Fruit fly (Drosophila melanogaster) whole organism, embryonic: Measurements from ENCODE around the gene Cyt-c1L.

Source experiments
- Awh ChIP-seq: fragments of 200-800 bp; sonication (Bioruptor generic); IDR thresholded peaks from 2 replicates; pipeline ENCODE4, ENCODE4 v1.3.6; 2022; ENCODE audit warnings: missing biosample characterization, missing genetic modification characterization
- BtbVII ChIP-seq: fragments of 200-800 bp; sonication (Bioruptor generic); optimal IDR thresholded peaks from 3 replicates; lab custom pipeline; 2017; ENCODE audit warnings: missing biosample characterization, mild to moderate bottlenecking, missing genetic modification characterization
- CG10654 ChIP-seq: fragments of 200-800 bp; sonication (Bioruptor generic); optimal IDR thresholded peaks from 2 replicates; lab custom pipeline; 2016; ENCODE audit warnings: missing biosample characterization, missing genetic modification characterization
- CG11398 ChIP-seq: fragments of 200-800 bp; sonication (Bioruptor generic); optimal IDR thresholded peaks from 2 replicates; lab custom pipeline; 2016; ENCODE audit warnings: missing biosample characterization, missing genetic modification characterization
- CG12744 ChIP-seq: fragments of 200-800 bp; sonication (Bioruptor generic); optimal IDR thresholded peaks from 2 replicates; lab custom pipeline; 2016; ENCODE audit warnings: missing biosample characterization, missing genetic modification characterization
- CG12769 ChIP-seq: fragments of 200-800 bp; sonication (Bioruptor generic); optimal IDR thresholded peaks from 2 replicates; lab custom pipeline; 2019; ENCODE audit warnings: missing biosample characterization, mild to moderate bottlenecking, missing genetic modification characterization, moderate library complexity
- CG14441 ChIP-seq: fragments of 200-800 bp; sonication (Bioruptor generic); IDR thresholded peaks from 2 replicates; pipeline ENCODE4 v1.3.6; 2022; ENCODE audit warnings: missing biosample characterization, missing genetic modification characterization
- CG14667 ChIP-seq: fragments of 200-800 bp; sonication (Bioruptor generic); IDR thresholded peaks from 2 replicates; pipeline ENCODE4 v1.3.6; 2022; ENCODE audit warnings: missing biosample characterization, missing genetic modification characterization
- CG15601 ChIP-seq: fragments of 200-800 bp; sonication (Bioruptor generic); optimal IDR thresholded peaks from 3 replicates; lab custom pipeline; 2019; ENCODE audit warnings: missing biosample characterization, mild to moderate bottlenecking, missing genetic modification characterization, moderate library complexity
- CG16779 ChIP-seq: fragments of 200-800 bp; sonication (Bioruptor generic); IDR thresholded peaks from 2 replicates; pipeline ENCODE4 v1.3.6; 2022; ENCODE audit warnings: missing biosample characterization, missing genetic modification characterization
- CG17359 ChIP-seq: fragments of 200-800 bp; sonication (Bioruptor generic); optimal IDR thresholded peaks from 3 replicates; lab custom pipeline; 2018; ENCODE audit warnings: missing biosample characterization, mild to moderate bottlenecking, missing genetic modification characterization, moderate library complexity
- CG17361 ChIP-seq: fragments of 200-800 bp; sonication (Bioruptor generic); IDR thresholded peaks from 3 replicates; pipeline ENCODE4 v1.3.6; 2022; ENCODE audit warnings: missing biosample characterization, missing genetic modification characterization
- CG32772 ChIP-seq: fragments of 200-800 bp; sonication (Bioruptor generic); IDR thresholded peaks from 2 replicates; pipeline ENCODE4 v1.3.6; 2022; ENCODE audit warnings: missing biosample characterization, missing genetic modification characterization
- CG4360 ChIP-seq: fragments of 200-800 bp; sonication (Bioruptor generic); IDR thresholded peaks from 2 replicates; pipeline ENCODE4 v1.3.6; 2022; ENCODE audit warnings: missing biosample characterization, missing genetic modification characterization
- CG8388 ChIP-seq: fragments of 200-800 bp; sonication (Bioruptor generic); optimal IDR thresholded peaks from 2 replicates; lab custom pipeline; 2019; ENCODE audit warnings: missing biosample characterization, mild to moderate bottlenecking, missing genetic modification characterization, moderate library complexity
- CG9727 ChIP-seq: fragments of 200-800 bp; sonication (Bioruptor generic); optimal IDR thresholded peaks from 3 replicates; lab custom pipeline; 2017; ENCODE audit warnings: missing biosample characterization, mild to moderate bottlenecking, missing genetic modification characterization
- CG9876 ChIP-seq: fragments of 200-800 bp; sonication (Bioruptor generic); optimal IDR thresholded peaks from 2 replicates; lab custom pipeline; 2016; ENCODE audit warnings: missing biosample characterization, missing genetic modification characterization
- CkIIα-i1 ChIP-seq: fragments of 200-800 bp; sonication (Bioruptor generic); IDR thresholded peaks from 2 replicates; pipeline ENCODE4 v1.3.6; 2022; ENCODE audit warnings: missing biosample characterization, missing genetic modification characterization
- D ChIP-seq, 2 experiments: fragments of 200-800 bp in 1 of 2; fragments of >200 bp in 1 of 2; sonication (Bioruptor generic) in 1 of 2; optimal IDR thresholded peaks; 2 replicates in 1 of 2; 3 replicates in 1 of 2; lab custom pipeline; 2017; ENCODE audit warnings: mild to moderate bottlenecking in 1 of 2, missing biosample characterization in 1 of 2, missing genetic modification characterization in 1 of 2, missing genetic modification reagents in 1 of 2
- Dll ChIP-seq: fragments of 200-800 bp; sonication (Bioruptor generic); IDR thresholded peaks from 4 replicates; pipeline ENCODE4 v1.3.6; 2022; ENCODE audit warnings: missing biosample characterization, missing genetic modification characterization; ENCODE audit not compliant: partially characterized antibody
- Doc2 ChIP-seq: fragments of 200-800 bp; sonication (Bioruptor generic); IDR thresholded peaks from 2 replicates; pipeline ENCODE4 v1.3.6; 2022; ENCODE audit warnings: missing biosample characterization, missing genetic modification characterization
- Doc3 ChIP-seq: fragments of 200-800 bp; sonication (Bioruptor generic); IDR thresholded peaks from 3 replicates; pipeline ENCODE4 v1.3.6; 2022; ENCODE audit warnings: missing biosample characterization, missing genetic modification characterization; ENCODE audit not compliant: partially characterized antibody
- Elba2 ChIP-seq: fragments of 200-800 bp; sonication (Bioruptor generic); optimal IDR thresholded peaks from 3 replicates; lab custom pipeline; 2016; ENCODE audit warnings: missing biosample characterization, missing genetic modification characterization
- Fer1 ChIP-seq: fragments of 200-800 bp; sonication (Bioruptor generic); optimal IDR thresholded peaks from 2 replicates; lab custom pipeline; 2017; ENCODE audit warnings: missing biosample characterization, mild to moderate bottlenecking, missing genetic modification characterization
- Gug ChIP-seq: fragments of 200-800 bp; sonication (Bioruptor generic); IDR thresholded peaks from 4 replicates; pipeline ENCODE4 v1.3.6; 2022; ENCODE audit warnings: missing biosample characterization, missing genetic modification characterization
- MESR4 ChIP-seq: fragments of 200-800 bp; sonication (Bioruptor generic); optimal IDR thresholded peaks from 2 replicates; lab custom pipeline; 2018; ENCODE audit warnings: missing biosample characterization, mild to moderate bottlenecking, missing genetic modification characterization, moderate library complexity
- Myb ChIP-seq: fragments of 200-800 bp; sonication (Bioruptor generic); optimal IDR thresholded peaks from 2 replicates; lab custom pipeline; 2016; ENCODE audit warnings: missing biosample characterization, missing genetic modification characterization
- NFAT ChIP-seq: fragments of 200-800 bp; sonication (Bioruptor generic); IDR thresholded peaks from 2 replicates; pipeline ENCODE4 v1.3.6; 2022; ENCODE audit warnings: missing biosample characterization, missing genetic modification characterization
- Neu2 ChIP-seq: fragments of 200-800 bp; sonication (Bioruptor generic); optimal IDR thresholded peaks from 3 replicates; lab custom pipeline; 2016; ENCODE audit warnings: missing biosample characterization, missing genetic modification characterization, borderline replicate concordance
- Sox102F ChIP-seq: fragments of 200-800 bp; sonication (Bioruptor generic); optimal IDR thresholded peaks from 2 replicates; lab custom pipeline; 2018; ENCODE audit warnings: missing biosample characterization, mild to moderate bottlenecking, missing genetic modification characterization, moderate library complexity
- Xrp1 ChIP-seq: fragments of 200-800 bp; sonication (Bioruptor generic); IDR thresholded peaks from 2 replicates; pipeline ENCODE4 v1.3.6; 2022; ENCODE audit warnings: missing biosample characterization, missing genetic modification characterization
- amos ChIP-seq: fragments of 200-800 bp; sonication (Bioruptor generic); IDR thresholded peaks from 2 replicates; pipeline ENCODE4 v1.3.6; 2022; ENCODE audit warnings: missing biosample characterization, missing genetic modification characterization; ENCODE audit not compliant: partially characterized antibody
- ash1 ChIP-seq: fragments of 200-800 bp; sonication (Bioruptor generic); optimal IDR thresholded peaks from 2 replicates; lab custom pipeline; 2018; ENCODE audit warnings: missing biosample characterization, mild to moderate bottlenecking, missing genetic modification characterization
- bbx ChIP-seq: fragments of 200-800 bp; sonication (Bioruptor generic); IDR thresholded peaks from 2 replicates; pipeline ENCODE4 v1.3.6; 2022; ENCODE audit warnings: missing biosample characterization, missing genetic modification characterization; ENCODE audit not compliant: partially characterized antibody
- bcd ChIP-seq: fragments of 200-800 bp; sonication (Bioruptor generic); optimal IDR thresholded peaks from 2 replicates; lab custom pipeline; 2017; ENCODE audit warnings: missing biosample characterization, mild to moderate bottlenecking, missing genetic modification characterization
- br ChIP-seq: fragments of >200 bp; optimal IDR thresholded peaks from 2 replicates; lab custom pipeline; 2017
- cad ChIP-seq: fragments of >200 bp; optimal IDR thresholded peaks from 2 replicates; lab custom pipeline; 2017; ENCODE audit warnings: missing biosample characterization, missing genetic modification characterization
- da ChIP-seq: fragments of 200-800 bp; sonication (Bioruptor generic); optimal IDR thresholded peaks from 2 replicates; lab custom pipeline; 2016; ENCODE audit warnings: missing biosample characterization, missing genetic modification characterization
- dpn ChIP-seq, 2 experiments: fragments of 200-800 bp; sonication (Bioruptor generic); optimal IDR thresholded peaks; 3 replicates each; lab custom pipeline; 2016; ENCODE audit warnings: missing biosample characterization in 2 of 2, missing genetic modification characterization in 2 of 2
- esg ChIP-seq: fragments of 200-800 bp; sonication (Bioruptor generic); conservative IDR thresholded peaks from 2 replicates; pipeline ENCODE4 v1.3.6; 2022; ENCODE audit warnings: missing biosample characterization, missing genetic modification characterization
- fd3F ChIP-seq: fragments of 200-800 bp; sonication (Bioruptor generic); optimal IDR thresholded peaks from 2 replicates; lab custom pipeline; 2018; ENCODE audit warnings: missing biosample characterization, mild to moderate bottlenecking, missing genetic modification characterization, moderate library complexity
- gcm ChIP-seq: fragments of 200-800 bp; sonication (Bioruptor generic); optimal IDR thresholded peaks from 2 replicates; lab custom pipeline; 2019; ENCODE audit warnings: missing biosample characterization, mild to moderate bottlenecking, missing genetic modification characterization, moderate library complexity
- gsb ChIP-seq: fragments of 200-800 bp; sonication (Bioruptor generic); IDR thresholded peaks from 2 replicates; pipeline ENCODE4 v1.3.6; 2022; ENCODE audit warnings: missing biosample characterization, missing genetic modification characterization
- ind ChIP-seq: fragments of 200-800 bp; sonication (Bioruptor generic); optimal IDR thresholded peaks from 3 replicates; lab custom pipeline; 2016; ENCODE audit warnings: missing biosample characterization, missing genetic modification characterization
- klu ChIP-seq: fragments of 200-800 bp; sonication (Bioruptor generic); IDR thresholded peaks from 2 replicates; pipeline ENCODE4 v1.3.6; 2022; ENCODE audit warnings: missing biosample characterization, missing genetic modification characterization
- knrl ChIP-seq: fragments of 200-800 bp; sonication (Bioruptor generic); IDR thresholded peaks from 3 replicates; pipeline ENCODE4 v1.3.6; 2022; ENCODE audit warnings: missing biosample characterization, missing genetic modification characterization; ENCODE audit not compliant: partially characterized antibody
- lilli ChIP-seq: fragments of 200-800 bp; sonication (Bioruptor generic); optimal IDR thresholded peaks from 3 replicates; lab custom pipeline; 2016; ENCODE audit warnings: missing biosample characterization, missing genetic modification characterization
- stc ChIP-seq: fragments of 200-800 bp; sonication (Bioruptor generic); IDR thresholded peaks from 2 replicates; pipeline ENCODE4 v1.3.6; 2022; ENCODE audit warnings: missing biosample characterization, missing genetic modification characterization
- tin ChIP-seq: fragments of 200-800 bp; sonication (Bioruptor generic); optimal IDR thresholded peaks from 3 replicates; lab custom pipeline; 2016; ENCODE audit warnings: missing biosample characterization, missing genetic modification characterization
- vvl ChIP-seq: fragments of 200-800 bp; sonication (Bioruptor generic); IDR thresholded peaks from 2 replicates; pipeline ENCODE4 v1.3.6; 2022; ENCODE audit warnings: missing biosample characterization, missing genetic modification characterization

The Cyt-c1L gene

DNA sequence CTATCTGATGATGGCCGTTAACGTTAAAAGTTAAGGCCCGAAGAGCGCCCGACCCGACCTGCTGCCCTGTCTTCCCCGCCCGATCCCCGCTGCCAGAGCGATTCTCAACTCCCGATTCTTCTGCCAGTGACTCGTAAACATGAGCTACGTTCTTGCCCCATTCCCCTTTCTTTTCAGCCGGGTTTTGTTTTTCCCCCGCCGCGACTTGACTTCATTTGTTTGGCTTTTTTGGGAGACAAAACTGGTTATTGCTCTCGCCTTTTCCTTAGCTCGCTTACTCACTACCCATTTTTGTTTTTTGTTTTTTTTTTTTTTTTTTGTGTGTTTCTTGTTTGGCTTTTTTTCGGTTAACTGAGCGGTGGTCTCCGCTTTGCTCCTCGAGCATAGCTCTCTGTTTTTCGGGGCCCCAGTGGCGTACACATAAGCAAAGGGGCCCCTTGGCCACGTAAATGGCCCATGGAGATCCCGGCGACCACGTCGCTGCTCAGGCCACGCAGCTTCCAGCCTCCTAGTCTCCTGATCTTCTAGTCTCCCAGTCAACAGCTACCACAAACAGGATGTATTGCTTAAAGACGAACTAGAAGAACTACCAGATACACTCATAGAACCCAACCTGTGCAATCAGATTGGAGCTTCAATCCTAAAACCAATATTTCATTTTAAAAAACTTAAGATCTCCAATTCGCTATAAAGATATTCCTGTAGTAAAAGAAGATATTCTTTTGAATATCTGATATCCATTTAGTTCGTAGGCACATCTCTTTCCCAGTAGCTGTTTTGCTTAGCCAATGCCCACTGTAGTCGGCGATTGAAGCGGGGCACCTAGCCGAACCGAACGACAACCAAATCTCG is 6.8 kb upstream of the Cyt-c1L start (continued):
- TF ChIP-seq BtbVII (GFP tag; lab: Kevin White, UChicago) (no peak), NFAT (GFP tag; lab: Robert Waterston, UW) (no peak), D (optimal IDR thresholded peaks at IDR 0.05; lab: Kevin White, UChicago) (no peak), D (GFP tag; optimal IDR thresholded peaks at IDR 0.05; lab: Kevin White, UChicago) (no peak), lilli (GFP tag; lab: Kevin White, UChicago) (no peak), CG32772 (GFP tag; lab: Robert Waterston, UW) (peak; percentile 60), fd3F (GFP tag; lab: Kevin White, UChicago) (no peak), Myb (GFP tag; lab: Kevin White, UChicago) (no peak), gsb (GFP tag; lab: Robert Waterston, UW) (no peak), Gug (no peak), knrl (no peak), Dll (GFP tag; lab: Robert Waterston, UW) (no peak), cad (GFP tag; lab: Kevin White, UChicago) (no peak), Doc3 (GFP tag; lab: Robert Waterston, UW) (no peak), amos (no peak), CG16779 (GFP tag; lab: Robert Waterston, UW) (no peak), gcm (no peak), Sox102F (GFP tag; lab: Kevin White, UChicago) (no peak), CG14441 (GFP tag; lab: Robert Waterston, UW) (no peak), Neu2 (no peak), CG4360 (GFP tag; lab: Robert Waterston, UW) (no peak), CG17359 (tag; lab: Kevin White, UChicago) (peak; percentile 21), dpn (GFP tag; optimal IDR thresholded peaks at IDR 0.05; lab: Kevin White, UChicago) (no peak), CG14667 (GFP tag; lab: Robert Waterston, UW) (no peak), CG8388 (GFP tag; lab: Kevin White, UChicago) (peak; percentile 6), klu (GFP tag; lab: Robert Waterston, UW) (no peak), CG15601 (tag; lab: Kevin White, UChicago) (peak; percentile 4), CG12769 (peak; percentile 93), da (GFP tag; lab: Kevin White, UChicago) (no peak), CG10654 (GFP tag; lab: Kevin White, UChicago) (no peak), ash1 (no peak), CG9727 (GFP tag; lab: Kevin White, UChicago) (no peak), CG11398 (GFP tag; lab: Kevin White, UChicago) (no peak), br (lab: Kevin White, UChicago) (no peak), CG12744 (GFP tag; lab: Kevin White, UChicago) (no peak), Awh (GFP tag; lab: Robert Waterston, UW) (no peak), CkIIα-i1 (GFP tag; lab: Robert Waterston, UW) (no peak), Elba2 (no peak), CG17361 (0 out of 3 replicates have a peak, but pooled peaks have one; percentile 18), bbx (GFP tag; lab: Robert Waterston, UW) (no peak), vvl (GFP tag; lab: Robert Waterston, UW) (no peak), stc (GFP tag; lab: Robert Waterston, UW) (no peak), bcd (GFP tag; lab: Kevin White, UChicago) (no peak), CG9876 (GFP tag; lab: Kevin White, UChicago) (no peak), Doc2 (GFP tag; lab: Robert Waterston, UW) (no peak), Xrp1 (GFP tag; lab: Robert Waterston, UW) (peak; percentile 41; the same call in 1 of the 2 replicates), Fer1 (GFP tag; lab: Kevin White, UChicago) (no peak), ind (no peak), MESR4 (GFP tag; lab: Kevin White, UChicago) (no peak), esg (GFP tag; lab: Robert Waterston, UW) (no peak), tin (GFP tag; lab: Kevin White, UChicago) (no peak)
